Worm (Caenorhabditis elegans) whole organism, mixed stage, embryonic: ENCODE measurements around the gene mdt-20.
"Not testable (repeated sequence)": the region's sequence is repeated elsewhere in the genome, so short reads cannot be mapped to it uniquely, and the experiment has no call there.

Experiments
- M03D4.4 ChIP-seq: sonication (generic microtip); optimal IDR thresholded peaks from 2 replicates; lab custom pipeline; 2017; ENCODE audit warnings: mild to moderate bottlenecking, missing genetic modification characterization, missing compliant biosample characterization
- bed-3 ChIP-seq: fragments of 200-800 bp; sonication (Bioruptor generic); optimal IDR thresholded peaks from 3 replicates; lab custom pipeline; 2018; ENCODE audit warnings: mild to moderate bottlenecking, missing genetic modification characterization, moderate library complexity, missing compliant biosample characterization
- blmp-1 ChIP-seq: fragments of 150-350 bp; optimal IDR thresholded peaks from 2 replicates; lab custom pipeline; 2014; ENCODE audit warnings: missing biosample characterization, missing genetic modification characterization
- ceh-39 ChIP-seq: fragments of 150-350 bp; optimal IDR thresholded peaks from 2 replicates; lab custom pipeline; 2014; ENCODE audit warnings: missing biosample characterization, missing genetic modification characterization
- ceh-43 ChIP-seq: fragments of 200-800 bp; sonication (Bioruptor generic); optimal IDR thresholded peaks from 2 replicates; lab custom pipeline; 2018; ENCODE audit warnings: mild to moderate bottlenecking, missing genetic modification characterization, moderate library complexity, missing compliant biosample characterization
- ces-1 ChIP-seq: fragments of 150-350 bp; optimal IDR thresholded peaks from 2 replicates; lab custom pipeline; 2014; ENCODE audit warnings: missing biosample characterization, missing genetic modification reagents, missing genetic modification characterization
- cnd-1 ChIP-seq: fragments of 200-800 bp; sonication (Bioruptor generic); optimal IDR thresholded peaks from 2 replicates; lab custom pipeline; 2018; ENCODE audit warnings: mild to moderate bottlenecking, missing genetic modification characterization, missing compliant biosample characterization
- drap-1 ChIP-seq: fragments of 200-800 bp; sonication (Bioruptor generic); optimal IDR thresholded peaks from 3 replicates; lab custom pipeline; 2018; ENCODE audit warnings: mild to moderate bottlenecking, missing genetic modification characterization, missing compliant biosample characterization
- elt-1 ChIP-seq: sonication (generic microtip); optimal IDR thresholded peaks from 2 replicates; lab custom pipeline; 2017; ENCODE audit warnings: missing genetic modification characterization, mild to moderate bottlenecking, missing compliant biosample characterization, antibody characterized with exemption, moderate library complexity, borderline replicate concordance; ENCODE audit not compliant: insufficient read depth
- elt-3 ChIP-seq: fragments of 150-350 bp; optimal IDR thresholded peaks from 2 replicates; lab custom pipeline; 2014; ENCODE audit warnings: missing biosample characterization, missing genetic modification characterization
- ham-2 ChIP-seq: fragments of 200-800 bp; sonication (Bioruptor generic); optimal IDR thresholded peaks from 2 replicates; lab custom pipeline; 2018; ENCODE audit warnings: mild to moderate bottlenecking, missing genetic modification characterization, missing compliant biosample characterization
- hlh-1 ChIP-seq: fragments of 150-350 bp; optimal IDR thresholded peaks from 2 replicates; lab custom pipeline; 2014; ENCODE audit warnings: missing biosample characterization, missing genetic modification reagents, missing genetic modification characterization
- lin-13 ChIP-seq: fragments of 150-350 bp; optimal IDR thresholded peaks from 2 replicates; lab custom pipeline; 2014; ENCODE audit warnings: missing biosample characterization, missing genetic modification characterization
- lin-32 ChIP-seq: fragments of 200-800 bp; sonication (Bioruptor generic); optimal IDR thresholded peaks from 2 replicates; lab custom pipeline; 2018; ENCODE audit warnings: mild to moderate bottlenecking, missing genetic modification characterization, missing compliant biosample characterization
- lsy-2 ChIP-seq: fragments of 150-350 bp; optimal IDR thresholded peaks from 2 replicates; lab custom pipeline; 2014; ENCODE audit warnings: missing biosample characterization, missing genetic modification characterization
- mab-5 ChIP-seq: fragments of 150-350 bp; optimal IDR thresholded peaks from 2 replicates; lab custom pipeline; 2014; ENCODE audit warnings: missing biosample characterization, missing genetic modification characterization
- mls-2 ChIP-seq: sonication (generic microtip); optimal IDR thresholded peaks from 2 replicates; lab custom pipeline; 2016; ENCODE audit warnings: mild to moderate bottlenecking, missing genetic modification characterization, moderate library complexity, missing compliant biosample characterization
- nhr-12 ChIP-seq: fragments of 150-350 bp; optimal IDR thresholded peaks from 2 replicates; lab custom pipeline; 2014; ENCODE audit warnings: missing biosample characterization, missing genetic modification characterization
- nhr-2 ChIP-seq: fragments of 150-350 bp; optimal IDR thresholded peaks from 2 replicates; lab custom pipeline; 2014; ENCODE audit warnings: missing biosample characterization, missing genetic modification characterization
- nhr-237 ChIP-seq: fragments of 150-350 bp; optimal IDR thresholded peaks from 2 replicates; lab custom pipeline; 2014; ENCODE audit warnings: missing biosample characterization, missing genetic modification characterization
- nhr-28 ChIP-seq: fragments of 150-350 bp; optimal IDR thresholded peaks from 2 replicates; lab custom pipeline; 2014; ENCODE audit warnings: missing biosample characterization, missing genetic modification characterization
- nhr-76 ChIP-seq: sonication (generic microtip); optimal IDR thresholded peaks from 2 replicates; lab custom pipeline; 2017; ENCODE audit warnings: missing biosample characterization, missing genetic modification characterization
- pha-4 ChIP-seq: fragments of 150-350 bp; optimal IDR thresholded peaks from 2 replicates; lab custom pipeline; 2018; ENCODE audit warnings: missing biosample characterization, missing genetic modification reagents, missing genetic modification characterization
- sem-2 ChIP-seq: fragments of 200-800 bp; sonication (Bioruptor generic); optimal IDR thresholded peaks from 2 replicates; lab custom pipeline; 2018; ENCODE audit warnings: mild to moderate bottlenecking, missing genetic modification characterization, missing compliant biosample characterization
- snpc-4 ChIP-seq: fragments of 150-350 bp; optimal IDR thresholded peaks from 2 replicates; lab custom pipeline; 2014; ENCODE audit warnings: missing biosample characterization, missing genetic modification characterization
- tbx-8 ChIP-seq: fragments of 200-800 bp; sonication (Bioruptor generic); optimal IDR thresholded peaks from 2 replicates; lab custom pipeline; 2018; ENCODE audit warnings: mild to moderate bottlenecking, missing genetic modification characterization, moderate library complexity, missing compliant biosample characterization
- unc-39 ChIP-seq: fragments of 150-350 bp; optimal IDR thresholded peaks from 2 replicates; lab custom pipeline; 2014; ENCODE audit warnings: missing biosample characterization, missing genetic modification characterization
- unc-62 ChIP-seq: fragments of 150-350 bp; optimal IDR thresholded peaks from 2 replicates; lab custom pipeline; 2014; ENCODE audit warnings: missing biosample characterization, missing genetic modification reagents, missing genetic modification characterization
- zip-8 ChIP-seq: fragments of 150-350 bp; optimal IDR thresholded peaks from 2 replicates; lab custom pipeline; 2014; ENCODE audit warnings: missing biosample characterization, missing genetic modification characterization
- ztf-11 ChIP-seq: fragments of 150-350 bp; optimal IDR thresholded peaks from 2 replicates; lab custom pipeline; 2014; ENCODE audit warnings: missing biosample characterization, missing genetic modification characterization

Gene mdt-20

DNA sequence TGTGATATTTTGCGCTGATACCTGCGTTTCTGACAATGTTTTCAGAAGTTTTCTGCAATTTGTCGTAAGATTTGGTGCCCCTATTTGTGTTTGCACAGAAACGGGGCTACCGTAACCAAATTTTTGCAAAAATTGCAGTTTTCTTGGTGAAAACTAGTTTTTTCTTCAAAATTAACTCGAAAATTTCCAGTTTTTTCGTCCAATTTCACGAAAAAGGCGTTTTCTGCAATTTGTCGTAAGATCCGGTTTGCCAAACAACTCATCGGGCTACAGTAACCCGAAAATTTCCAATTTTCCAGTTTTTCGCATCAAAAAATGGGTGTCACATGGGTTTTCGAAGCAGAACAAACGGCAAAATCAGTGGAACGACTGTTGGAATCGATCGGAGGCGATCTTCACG, at the start of gene mdt-20:
TSS of gene mdt-20 (plus strand) at position 301 of the 400 bp plus-strand sequence.
- TF ChIP-seq unc-39 (tag; lab: Kevin White, UChicago); snpc-4; lin-13 (tag; lab: Kevin White, UChicago): not testable (repeated sequence)

DNA sequence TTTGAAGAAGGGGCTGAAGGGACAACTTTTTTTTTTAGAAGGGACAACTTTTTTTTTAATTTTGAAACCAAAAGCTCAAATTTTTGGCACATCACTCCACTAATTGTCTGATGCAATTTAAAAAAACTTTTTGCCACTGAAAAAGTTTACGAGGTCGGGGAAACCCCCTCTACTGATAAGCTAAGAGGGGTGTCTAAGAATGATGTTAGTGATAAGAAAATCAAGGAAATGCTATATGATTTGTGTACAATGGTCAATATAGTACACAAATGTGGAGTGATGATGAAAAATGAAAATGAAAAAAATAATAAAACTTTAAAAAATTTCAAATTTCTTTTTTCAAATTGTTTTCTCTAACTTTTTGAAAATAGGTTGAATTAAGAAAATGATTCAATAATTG, 40.0 kb upstream of the mdt-20 start:
- TF ChIP-seq ceh-43, result no peak
- no peak for TF ChIP-seq ztf-11 (tag; lab: Kevin White, UChicago)
- no peak for TF ChIP-seq M03D4.4 (tag; lab: Kevin White, UChicago)
- no peak for TF ChIP-seq nhr-28 (tag; lab: Kevin White, UChicago)
- TF ChIP-seq lsy-2 (tag; lab: Kevin White, UChicago), result no peak
- no peak for TF ChIP-seq unc-39 (tag; lab: Kevin White, UChicago)
- TF ChIP-seq nhr-76 (tag; lab: Kevin White, UChicago), result no peak
- TF ChIP-seq mls-2 (tag; lab: Kevin White, UChicago), result no peak
- TF ChIP-seq nhr-12 (tag; lab: Kevin White, UChicago), result no peak
- no peak for TF ChIP-seq zip-8 (tag; lab: Kevin White, UChicago)
- TF ChIP-seq, all 35 proteins: peak for 0

DNA sequence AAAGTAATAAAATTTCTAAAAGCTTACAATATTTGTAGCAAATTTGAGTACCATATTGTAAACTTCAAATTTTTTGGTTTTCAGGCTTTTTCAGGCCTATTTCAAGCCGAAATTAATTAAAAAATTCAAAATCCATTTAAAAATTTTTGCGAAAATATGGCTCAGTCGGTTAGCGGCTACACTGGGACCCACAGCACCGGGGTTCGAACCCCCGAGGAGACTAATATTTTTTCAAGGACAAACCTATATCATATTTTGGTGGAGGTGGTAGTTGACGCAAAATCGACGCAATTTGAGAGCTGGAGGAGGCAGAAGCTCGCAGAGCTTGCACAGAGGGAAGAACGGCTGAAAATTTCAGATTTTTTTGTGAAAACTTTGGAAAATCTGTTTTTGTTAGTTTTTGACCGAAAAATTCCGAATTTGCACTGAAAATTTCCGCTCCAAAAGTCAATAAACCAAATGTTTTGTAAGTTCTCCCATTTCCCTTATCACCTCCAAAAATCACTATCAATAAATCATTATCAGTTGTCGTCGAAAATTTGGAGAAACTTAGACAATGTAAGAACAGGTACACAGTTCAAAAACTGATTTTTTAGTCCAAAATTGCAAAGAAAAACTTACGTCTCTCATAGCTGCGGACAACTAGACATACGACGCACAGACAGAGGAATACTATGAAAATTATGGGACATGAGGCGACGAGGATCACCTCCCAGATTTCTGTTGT, 39.0 kb upstream of the mdt-20 start:
- TF ChIP-seq nhr-2 (tag; lab: Kevin White, UChicago) (no peak), ceh-39 (tag; lab: Kevin White, UChicago) (no peak), bed-3 (GFP tag; lab: Kevin White, UChicago) (no peak), nhr-76 (tag; lab: Kevin White, UChicago) (no peak), snpc-4 (no peak), unc-62 (GFP tag; lab: Kevin White, UChicago) (no peak), zip-8 (tag; lab: Kevin White, UChicago) (no peak), elt-3 (tag; lab: Kevin White, UChicago) (no peak)

DNA sequence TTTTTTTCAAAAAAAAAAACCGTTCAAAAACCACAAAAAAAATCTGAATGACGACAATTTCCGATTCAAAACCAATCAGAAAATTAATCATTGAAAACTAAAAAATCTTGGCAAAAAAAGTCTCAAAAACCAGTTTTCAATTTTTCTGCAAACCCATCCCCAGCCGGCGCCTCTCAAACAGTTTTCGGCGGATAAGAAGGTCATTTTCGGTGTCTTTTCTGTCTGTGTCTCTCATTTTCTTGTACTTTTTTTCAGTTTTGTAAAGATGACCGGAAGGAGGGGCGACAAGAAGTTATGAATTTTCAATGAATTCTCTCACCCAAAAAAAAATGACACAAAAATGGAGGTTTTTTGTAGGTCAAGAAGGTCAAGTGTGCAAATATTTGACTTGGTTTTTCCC, 32.4 kb upstream of the mdt-20 start:
- TF ChIP-seq nhr-76 (tag; lab: Kevin White, UChicago) (no peak), nhr-237 (no peak), M03D4.4 (tag; lab: Kevin White, UChicago) (no peak), nhr-2 (tag; lab: Kevin White, UChicago) (no peak), elt-3 (tag; lab: Kevin White, UChicago) (no peak), drap-1 (GFP tag; lab: Kevin White, UChicago) (no peak), cnd-1 (no peak), ham-2 (no peak), mls-2 (tag; lab: Kevin White, UChicago) (no peak), lsy-2 (tag; lab: Kevin White, UChicago) (no peak), nhr-12 (tag; lab: Kevin White, UChicago) (no peak), lin-32 (GFP tag; lab: Kevin White, UChicago) (no peak), ces-1 (GFP tag; lab: Kevin White, UChicago) (no peak), elt-1 (tag; lab: Kevin White, UChicago) (no peak)

DNA sequence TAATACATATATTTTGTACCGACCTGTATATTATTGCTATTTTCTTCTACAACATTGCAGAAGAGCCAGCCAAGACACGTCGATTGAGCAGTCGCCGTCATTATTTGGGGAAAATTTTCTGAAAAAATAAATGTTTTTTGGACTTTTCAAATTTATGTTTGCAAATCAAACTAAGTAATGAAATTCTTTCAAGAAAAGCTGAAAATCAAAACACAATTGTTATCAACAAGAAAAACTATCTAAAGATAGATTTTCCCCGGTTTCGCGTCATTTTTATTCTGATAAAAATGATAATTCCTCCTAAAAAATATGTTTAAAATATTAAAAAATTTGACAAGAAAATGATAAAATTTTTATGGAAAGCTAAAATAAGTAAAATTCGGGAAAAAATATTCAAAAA, 29.7 kb upstream of the mdt-20 start, which contains the start of gene C50A2.3:
TSS of gene C50A2.3 (minus strand) at position 101 of the 400 bp plus-strand sequence.
- no peak for TF ChIP-seq blmp-1
- no peak for TF ChIP-seq ham-2
- no peak for TF ChIP-seq mab-5
- no peak for TF ChIP-seq lin-13 (tag; lab: Kevin White, UChicago)
- no peak for TF ChIP-seq zip-8 (tag; lab: Kevin White, UChicago)
- TF ChIP-seq sem-2 (GFP tag; lab: Kevin White, UChicago), result no peak
- TF ChIP-seq nhr-237, result no peak
- TF ChIP-seq hlh-1 (tag; lab: Kevin White, UChicago), result no peak
- no peak for TF ChIP-seq snpc-4
- no peak for TF ChIP-seq ceh-43
- no peak for TF ChIP-seq lsy-2 (tag; lab: Kevin White, UChicago)
- TF ChIP-seq ceh-39 (tag; lab: Kevin White, UChicago), result no peak
- TF ChIP-seq, all 35 proteins: peak for 0

DNA sequence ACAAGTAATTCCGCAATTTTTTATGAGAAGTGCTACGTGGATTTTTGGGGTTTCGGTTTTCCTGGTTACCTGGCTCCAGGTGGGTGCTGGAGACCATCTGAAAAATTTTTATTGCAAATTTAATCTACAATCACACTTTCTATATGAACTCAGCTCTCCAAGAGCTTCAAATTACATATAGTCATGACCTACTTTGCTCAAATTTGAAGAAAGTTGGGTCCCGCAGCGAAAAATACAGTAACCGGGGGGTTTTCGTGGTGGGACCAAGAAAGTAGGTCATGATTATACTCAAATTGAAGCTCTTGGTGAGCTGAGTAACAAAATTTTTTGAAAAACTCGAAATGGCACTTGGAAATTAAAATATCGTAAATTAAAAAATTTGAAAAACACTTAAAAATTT, 27.2 kb upstream of the mdt-20 start, which contains the start of gene ets-8:
TSS of gene ets-8 (minus strand) at position 101 of the 400 bp plus-strand sequence.
- TF ChIP-seq cnd-1 (no peak), mls-2 (tag; lab: Kevin White, UChicago) (no peak), nhr-12 (tag; lab: Kevin White, UChicago) (no peak), pha-4 (tag; lab: Kevin White, UChicago) (no peak), hlh-1 (tag; lab: Kevin White, UChicago) (no peak), zip-8 (tag; lab: Kevin White, UChicago) (no peak), ham-2 (no peak), lin-13 (tag; lab: Kevin White, UChicago) (no peak), nhr-237 (no peak), nhr-2 (tag; lab: Kevin White, UChicago) (no peak), nhr-28 (tag; lab: Kevin White, UChicago) (no peak), unc-39 (tag; lab: Kevin White, UChicago) (no peak), ztf-11 (tag; lab: Kevin White, UChicago) (no peak), ceh-43 (no peak), drap-1 (GFP tag; lab: Kevin White, UChicago) (no peak), elt-1 (tag; lab: Kevin White, UChicago) (no peak), bed-3 (GFP tag; lab: Kevin White, UChicago) (no peak), tbx-8 (GFP tag; lab: Kevin White, UChicago) (no peak), lin-32 (GFP tag; lab: Kevin White, UChicago) (no peak)
